Fruit fly (Drosophila melanogaster) whole organism, wandering third instar larva: Measurements from ENCODE around the gene CG9098.

Source experiments
- Dfd ChIP-seq: fragments of >200 bp; optimal IDR thresholded peaks from 2 replicates; lab custom pipeline; 2017; ENCODE audit warnings: missing biosample characterization, missing genetic modification characterization
- GATAd ChIP-seq: sonication (Bioruptor generic); optimal IDR thresholded peaks from 2 replicates; lab custom pipeline; 2016; ENCODE audit warnings: missing biosample characterization, missing genetic modification characterization
- Hnf4 ChIP-seq: fragments of 200-800 bp; sonication (Bioruptor generic); optimal IDR thresholded peaks from 2 replicates; lab custom pipeline; 2016; ENCODE audit warnings: missing biosample characterization, mild to moderate bottlenecking, missing genetic modification characterization
- Hr83 ChIP-seq: fragments of 200-300 bp; sonication (Bioruptor generic); optimal IDR thresholded peaks from 2 replicates; lab custom pipeline; 2016; ENCODE audit warnings: missing biosample characterization, mild to moderate bottlenecking, missing genetic modification characterization, moderate library complexity; ENCODE audit not compliant: poor library complexity, severe bottlenecking
- Myc ChIP-seq: fragments of >200 bp; optimal IDR thresholded peaks from 2 replicates; lab custom pipeline; 2017
- OdsH ChIP-seq: fragments of 200-800 bp; sonication (Bioruptor generic); optimal IDR thresholded peaks from 2 replicates; lab custom pipeline; 2016; ENCODE audit warnings: missing biosample characterization, mild to moderate bottlenecking, missing genetic modification characterization
- h ChIP-seq: fragments of 200-800 bp; sonication (Bioruptor generic); optimal IDR thresholded peaks from 3 replicates; lab custom pipeline; 2016; ENCODE audit warnings: missing biosample characterization, mild to moderate bottlenecking, missing genetic modification characterization
- pan ChIP-seq: fragments of >200 bp; optimal IDR thresholded peaks from 2 replicates; lab custom pipeline; 2017
- psq ChIP-seq: fragments of 200-800 bp; sonication (Bioruptor generic); optimal IDR thresholded peaks from 3 replicates; lab custom pipeline; 2017; ENCODE audit warnings: missing biosample characterization, mild to moderate bottlenecking, missing genetic modification characterization, moderate library complexity
- sage ChIP-seq: fragments of 200-800 bp; sonication (Bioruptor generic); optimal IDR thresholded peaks from 2 replicates; lab custom pipeline; 2016; ENCODE audit warnings: missing biosample characterization, mild to moderate bottlenecking, missing genetic modification characterization

DNA sequence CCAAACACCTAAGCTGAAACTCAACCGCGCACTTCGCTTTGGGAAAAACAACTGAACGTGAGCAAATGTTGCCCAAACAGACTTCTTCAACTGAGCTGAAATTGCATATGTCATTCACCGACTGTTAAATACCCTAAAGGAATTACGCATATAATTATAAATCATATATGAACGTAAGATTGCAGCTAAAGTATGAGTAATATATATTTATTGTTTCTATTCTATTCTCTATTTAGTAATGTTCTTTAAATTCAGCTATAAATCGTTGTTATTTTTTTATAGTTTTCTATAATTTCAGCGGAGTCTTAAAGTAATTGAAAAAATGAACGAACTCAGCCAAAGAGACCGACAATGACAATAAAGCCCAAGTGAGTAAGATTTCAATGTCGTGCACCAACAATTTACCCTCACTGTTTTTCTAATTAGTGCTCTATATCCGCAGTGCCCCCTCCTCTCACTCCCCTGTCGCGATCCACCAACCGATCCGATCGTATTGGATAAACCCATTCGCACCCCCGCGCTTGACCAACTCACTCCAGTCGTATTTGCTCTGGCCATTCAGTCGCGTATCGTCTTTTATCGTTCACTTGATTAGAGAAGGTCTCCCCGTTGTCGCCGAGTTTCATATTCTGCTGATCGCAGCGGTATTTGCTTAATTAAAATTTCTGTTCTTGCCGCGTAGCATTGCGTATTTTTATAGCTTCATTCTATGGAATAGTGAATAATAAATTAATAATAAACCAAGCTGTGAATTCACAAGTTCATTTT, at the start of gene CG9098:
- TF ChIP-seq sage (GFP tag; lab: Kevin White, UChicago) (no peak), Hnf4 (GFP tag; lab: Kevin White, UChicago) (no peak), h (no peak), Myc (no peak), psq (GFP tag; lab: Kevin White, UChicago) (no peak), pan (lab: Kevin White, UChicago) (no peak), OdsH (GFP tag; lab: Kevin White, UChicago) (no peak), Hr83 (no peak), Dfd (GFP tag; lab: Kevin White, UChicago) (no peak), GATAd (GFP tag; lab: Kevin White, UChicago) (no peak)
